Worm (Caenorhabditis elegans) whole organism, early embryonic: ENCODE data around the gene pro-3.

ENCODE experiments used
- B0310.2 ChIP-seq: sonication (generic microtip); optimal IDR thresholded peaks from 2 replicates; lab custom pipeline; 2016; ENCODE audit warnings: mild to moderate bottlenecking, missing genetic modification characterization, missing compliant biosample characterization
- F13C5.2 ChIP-seq: sonication (generic microtip); optimal IDR thresholded peaks from 2 replicates; lab custom pipeline; 2017; ENCODE audit warnings: mild to moderate bottlenecking, missing genetic modification characterization, inconsistent platforms, missing compliant biosample characterization
- aly-1 ChIP-seq: sonication (generic microtip); optimal IDR thresholded peaks from 2 replicates; lab custom pipeline; 2016; ENCODE audit warnings: missing genetic modification characterization, missing compliant biosample characterization
- ama-1 ChIP-seq: fragments of 150-350 bp; optimal IDR thresholded peaks from 2 replicates; lab custom pipeline; 2014
- ceh-13 ChIP-seq: fragments of 200-800 bp; sonication (Bioruptor generic); optimal IDR thresholded peaks from 2 replicates; lab custom pipeline; 2018; ENCODE audit warnings: mild to moderate bottlenecking, missing genetic modification characterization, missing compliant biosample characterization
- sea-1 ChIP-seq: fragments of 200-800 bp; sonication (Bioruptor generic); conservative IDR thresholded peaks from 2 replicates; pipeline ENCODE4 v1.3.6; 2022; ENCODE audit warnings: missing genetic modification characterization, missing compliant biosample characterization
- tbx-37 ChIP-seq: fragments of 200-800 bp; sonication (Bioruptor generic); conservative IDR thresholded peaks from 2 replicates; pipeline ENCODE4 v1.3.6; 2022; ENCODE audit warnings: missing genetic modification reagents, missing genetic modification characterization, missing compliant biosample characterization
- tra-4 ChIP-seq: sonication (generic microtip); optimal IDR thresholded peaks from 2 replicates; lab custom pipeline; 2017; ENCODE audit warnings: missing genetic modification characterization, missing compliant biosample characterization

DNA sequence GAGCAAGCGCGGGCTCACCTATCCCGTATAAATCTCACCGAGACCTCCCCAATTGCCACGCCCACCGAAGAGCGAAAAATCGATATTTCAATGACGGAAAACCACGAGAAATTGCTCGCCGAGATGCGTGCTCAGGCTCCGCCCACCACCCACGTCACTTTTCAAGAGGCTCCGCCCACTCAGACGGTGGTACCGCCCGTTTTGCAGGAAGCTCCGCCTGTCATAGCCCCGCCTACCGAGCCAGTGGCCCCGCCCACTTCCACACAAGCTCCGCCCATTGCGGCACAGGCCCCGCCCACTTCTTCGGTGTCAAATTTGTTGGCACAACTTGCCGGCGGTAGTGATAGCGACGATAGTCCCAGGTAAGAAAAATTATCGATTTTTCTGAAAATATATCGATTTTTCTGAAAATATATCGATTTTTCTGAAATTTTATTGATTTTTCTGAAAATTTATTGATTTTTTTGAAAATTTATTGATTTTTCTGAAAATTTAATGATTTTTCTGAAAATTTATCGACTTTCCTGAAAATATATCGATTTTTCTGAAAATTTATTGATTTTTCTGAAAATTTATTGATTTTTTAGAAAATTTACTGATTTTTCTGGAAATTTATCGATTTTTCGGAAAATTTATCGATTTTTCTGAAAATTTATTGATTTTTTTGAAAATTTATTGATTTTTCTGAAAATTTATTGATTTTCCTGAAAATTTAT is 11.4 kb upstream of the pro-3 start:
- no peak for TF ChIP-seq aly-1 (tag; lab: Kevin White, UChicago)
- TF ChIP-seq B0310.2 (tag; lab: Kevin White, UChicago) = no peak
- TF ChIP-seq ceh-13 (GFP tag; lab: Kevin White, UChicago) = no peak
- no peak for TF ChIP-seq F13C5.2 (tag; lab: Kevin White, UChicago)
- TF ChIP-seq sea-1 (GFP tag; lab: Robert Waterston, UW) = no peak
- no peak for TF ChIP-seq ama-1 (lab: Kevin White, UChicago)
- no peak for TF ChIP-seq tra-4
- no peak for TF ChIP-seq tbx-37 (GFP tag; lab: Robert Waterston, UW)
